Fruit fly (Drosophila melanogaster) whole organism, embryonic: ENCODE data around the gene RpS2.

ENCODE experiments used
- Asciz ChIP-seq: fragments of 200-800 bp; sonication (Bioruptor generic); optimal IDR thresholded peaks from 2 replicates; lab custom pipeline; 2017; ENCODE audit warnings: missing biosample characterization, mild to moderate bottlenecking, missing genetic modification characterization, missing genetic modification reagents
- BEAF-32 ChIP-seq: fragments of 200-800 bp; sonication (Bioruptor generic); optimal IDR thresholded peaks from 3 replicates; lab custom pipeline; 2017; ENCODE audit warnings: missing biosample characterization, missing genetic modification characterization, mild to moderate bottlenecking, moderate library complexity, missing genetic modification reagents
- CG12744 ChIP-seq: fragments of 200-800 bp; sonication (Bioruptor generic); optimal IDR thresholded peaks from 2 replicates; lab custom pipeline; 2016; ENCODE audit warnings: missing biosample characterization, missing genetic modification characterization
- CG13894 ChIP-seq: fragments of 200-800 bp; sonication (Bioruptor generic); optimal IDR thresholded peaks from 3 replicates; lab custom pipeline; 2018; ENCODE audit warnings: missing biosample characterization, mild to moderate bottlenecking, missing genetic modification characterization, moderate library complexity
- CG1603 ChIP-seq: fragments of 200-800 bp; sonication (Bioruptor generic); optimal IDR thresholded peaks from 2 replicates; lab custom pipeline; 2019; ENCODE audit warnings: missing biosample characterization, mild to moderate bottlenecking, missing genetic modification characterization, moderate library complexity
- CG1647 ChIP-seq: fragments of 200-800 bp; sonication (Bioruptor generic); optimal IDR thresholded peaks from 3 replicates; lab custom pipeline; 2016; ENCODE audit warnings: missing biosample characterization, missing genetic modification characterization
- CG16779 ChIP-seq: fragments of 200-800 bp; sonication (Bioruptor generic); IDR thresholded peaks from 2 replicates; pipeline ENCODE4 v1.3.6; 2022; ENCODE audit warnings: missing biosample characterization, missing genetic modification characterization
- CG17186 ChIP-seq: fragments of 200-800 bp; sonication (Bioruptor generic); optimal IDR thresholded peaks from 3 replicates; lab custom pipeline; 2017; ENCODE audit warnings: missing biosample characterization, missing genetic modification reagents, missing genetic modification characterization
- CG18262 ChIP-seq: fragments of 200-800 bp; optimal IDR thresholded peaks from 3 replicates; lab custom pipeline; 2019; ENCODE audit warnings: missing biosample characterization, mild to moderate bottlenecking, missing genetic modification characterization, moderate library complexity
- CG2202 ChIP-seq: fragments of 200-800 bp; sonication (Bioruptor generic); optimal IDR thresholded peaks from 2 replicates; lab custom pipeline; 2018; ENCODE audit warnings: missing biosample characterization, mild to moderate bottlenecking, missing genetic modification characterization
- CG2678 ChIP-seq: fragments of 200-800 bp; sonication (Bioruptor generic); optimal IDR thresholded peaks from 3 replicates; lab custom pipeline; 2019; ENCODE audit warnings: missing biosample characterization, mild to moderate bottlenecking, missing genetic modification characterization, moderate library complexity
- CG31224 ChIP-seq: fragments of 200-800 bp; sonication (Bioruptor generic); IDR thresholded peaks from 2 replicates; pipeline ENCODE4 v1.3.6; 2022; ENCODE audit warnings: missing biosample characterization, missing genetic modification characterization
- CG3407 ChIP-seq: fragments of 200-800 bp; sonication (Bioruptor generic); optimal IDR thresholded peaks from 2 replicates; lab custom pipeline; 2018; ENCODE audit warnings: missing biosample characterization, mild to moderate bottlenecking, missing genetic modification characterization
- CG4424 ChIP-seq: fragments of 200-800 bp; sonication (Bioruptor generic); optimal IDR thresholded peaks from 3 replicates; lab custom pipeline; 2016; ENCODE audit warnings: missing biosample characterization, missing genetic modification characterization
- CG4730 ChIP-seq: fragments of 200-800 bp; sonication (Bioruptor generic); IDR thresholded peaks from 2 replicates; pipeline ENCODE4 v1.3.6; 2022; ENCODE audit warnings: missing biosample characterization, missing genetic modification characterization
- CG5180 ChIP-seq: fragments of 200-800 bp; sonication (Bioruptor generic); optimal IDR thresholded peaks from 3 replicates; lab custom pipeline; 2017; ENCODE audit warnings: missing biosample characterization, missing genetic modification characterization, mild to moderate bottlenecking, moderate library complexity, missing genetic modification reagents
- CG5245 ChIP-seq: fragments of 200-800 bp; sonication (Bioruptor generic); optimal IDR thresholded peaks from 3 replicates; lab custom pipeline; 2016; ENCODE audit warnings: missing biosample characterization, missing genetic modification characterization
- CG7839 ChIP-seq: fragments of 200-800 bp; sonication (Bioruptor generic); optimal IDR thresholded peaks from 3 replicates; lab custom pipeline; 2018; ENCODE audit warnings: missing biosample characterization, mild to moderate bottlenecking, missing genetic modification characterization, moderate library complexity
- CG8290 ChIP-seq, 3 experiments: fragments of 200-800 bp; sonication (Bioruptor generic); optimal IDR thresholded peaks; 2 replicates each; lab custom pipeline; 2016 to 2019; ENCODE audit warnings: missing biosample characterization in 3 of 3, missing genetic modification characterization in 3 of 3, mild to moderate bottlenecking in 2 of 3, moderate library complexity in 1 of 3
- CG9215 ChIP-seq: fragments of 200-800 bp; sonication (Bioruptor generic); IDR thresholded peaks from 2 replicates; pipeline ENCODE4 v1.3.6; 2022; ENCODE audit warnings: missing biosample characterization, missing genetic modification characterization
- CTCF ChIP-seq: fragments of 200-800 bp; sonication (Bioruptor generic); optimal IDR thresholded peaks from 2 replicates; lab custom pipeline; 2017; ENCODE audit warnings: missing biosample characterization, mild to moderate bottlenecking, missing genetic modification characterization, moderate library complexity
- CoRest ChIP-seq: fragments of 200-800 bp; sonication (Bioruptor generic); optimal IDR thresholded peaks from 3 replicates; lab custom pipeline; 2018; ENCODE audit warnings: missing biosample characterization, mild to moderate bottlenecking, missing genetic modification characterization, moderate library complexity
- D ChIP-seq, 2 experiments: fragments of 200-800 bp in 1 of 2; fragments of >200 bp in 1 of 2; sonication (Bioruptor generic) in 1 of 2; optimal IDR thresholded peaks; 2 replicates in 1 of 2; 3 replicates in 1 of 2; lab custom pipeline; 2017; ENCODE audit warnings: mild to moderate bottlenecking in 1 of 2, missing biosample characterization in 1 of 2, missing genetic modification characterization in 1 of 2, missing genetic modification reagents in 1 of 2
- Ets97D ChIP-seq: fragments of 200-800 bp; sonication (Bioruptor generic); optimal IDR thresholded peaks from 3 replicates; lab custom pipeline; 2016; ENCODE audit warnings: missing biosample characterization, missing genetic modification characterization
- Gug ChIP-seq: fragments of 200-800 bp; sonication (Bioruptor generic); IDR thresholded peaks from 4 replicates; pipeline ENCODE4 v1.3.6; 2022; ENCODE audit warnings: missing biosample characterization, missing genetic modification characterization
- HHEX ChIP-seq: fragments of 200-800 bp; sonication (Bioruptor generic); optimal IDR thresholded peaks from 3 replicates; lab custom pipeline; 2017; ENCODE audit warnings: missing biosample characterization, mild to moderate bottlenecking, missing genetic modification characterization, missing genetic modification reagents
- HmgD ChIP-seq: fragments of 200-800 bp; sonication (Bioruptor generic); optimal IDR thresholded peaks from 3 replicates; lab custom pipeline; 2016; ENCODE audit warnings: missing biosample characterization, missing genetic modification characterization
- Kr ChIP-seq: fragments of 200-800 bp; sonication (Bioruptor generic); optimal IDR thresholded peaks from 2 replicates; lab custom pipeline; 2017; ENCODE audit warnings: missing biosample characterization, mild to moderate bottlenecking, missing genetic modification characterization
- Mrtf ChIP-seq: fragments of 200-800 bp; sonication (Bioruptor generic); IDR thresholded peaks from 3 replicates; pipeline ENCODE4 v1.3.6; 2022; ENCODE audit warnings: missing biosample characterization, missing genetic modification characterization
- TFAM ChIP-seq: fragments of 200-800 bp; sonication (Bioruptor generic); optimal IDR thresholded peaks from 2 replicates; lab custom pipeline; 2017; ENCODE audit warnings: missing biosample characterization, missing genetic modification characterization, inconsistent platforms
- YL-1 ChIP-seq: fragments of 200-800 bp; sonication (Bioruptor generic); optimal IDR thresholded peaks from 3 replicates; lab custom pipeline; 2017; ENCODE audit warnings: missing biosample characterization, mild to moderate bottlenecking, missing genetic modification characterization
- cg ChIP-seq: fragments of 200-800 bp; sonication (Bioruptor generic); optimal IDR thresholded peaks from 3 replicates; lab custom pipeline; 2019; ENCODE audit warnings: missing biosample characterization, mild to moderate bottlenecking, missing genetic modification characterization, moderate library complexity
- crc ChIP-seq: fragments of 200-800 bp; sonication (Bioruptor generic); optimal IDR thresholded peaks from 2 replicates; lab custom pipeline; 2016; ENCODE audit warnings: missing biosample characterization, missing genetic modification characterization
- crol ChIP-seq: fragments of 200-800 bp; sonication (Bioruptor generic); IDR thresholded peaks from 2 replicates; pipeline ENCODE4 v1.3.6; 2022; ENCODE audit warnings: missing biosample characterization, missing genetic modification characterization
- en ChIP-seq: fragments of 200-800 bp; sonication (Bioruptor generic); optimal IDR thresholded peaks from 2 replicates; lab custom pipeline; 2016; ENCODE audit warnings: missing biosample characterization, missing genetic modification characterization
- eve ChIP-seq, 2 experiments: fragments of >200 bp; optimal IDR thresholded peaks; 2 replicates each; lab custom pipeline; 2017; ENCODE audit warnings: missing biosample characterization in 2 of 2, missing genetic modification characterization in 2 of 2
- fru ChIP-seq: fragments of >200 bp; optimal IDR thresholded peaks from 2 replicates; lab custom pipeline; 2017
- jing ChIP-seq: fragments of 200-800 bp; sonication (Bioruptor generic); optimal IDR thresholded peaks from 2 replicates; lab custom pipeline; 2018; ENCODE audit warnings: missing biosample characterization, mild to moderate bottlenecking, missing genetic modification characterization
- knrl ChIP-seq: fragments of 200-800 bp; sonication (Bioruptor generic); IDR thresholded peaks from 3 replicates; pipeline ENCODE4 v1.3.6; 2022; ENCODE audit warnings: missing biosample characterization, missing genetic modification characterization; ENCODE audit not compliant: partially characterized antibody
- nau ChIP-seq: fragments of 200-800 bp; sonication (Bioruptor generic); optimal IDR thresholded peaks from 3 replicates; lab custom pipeline; 2017; ENCODE audit warnings: missing biosample characterization, mild to moderate bottlenecking, missing genetic modification characterization, missing genetic modification reagents
- repo ChIP-seq: fragments of 200-800 bp; sonication (Bioruptor generic); optimal IDR thresholded peaks from 2 replicates; lab custom pipeline; 2016; ENCODE audit warnings: missing biosample characterization, missing genetic modification characterization
- rib ChIP-seq: fragments of 200-800 bp; sonication (Bioruptor generic); IDR thresholded peaks from 2 replicates; pipeline ENCODE4 v1.3.6; 2022; ENCODE audit warnings: missing biosample characterization, missing genetic modification characterization
- sc ChIP-seq, 3 experiments: fragments of >200 bp in 2 of 3; fragments of 200-800 bp in 1 of 3; sonication (Bioruptor generic) in 1 of 3; optimal IDR thresholded peaks; 2 replicates in 2 of 3; 3 replicates in 1 of 3; lab custom pipeline; 2017; ENCODE audit warnings: mild to moderate bottlenecking in 1 of 3, missing biosample characterization in 1 of 3, missing genetic modification characterization in 1 of 3, missing genetic modification reagents in 1 of 3
- sens ChIP-seq: fragments of 200-800 bp; sonication (Bioruptor generic); peaks from one replicate; lab custom pipeline; 2016; ENCODE audit warnings: missing biosample characterization, missing genetic modification characterization
- seq ChIP-seq: fragments of 200-800 bp; sonication (Bioruptor generic); IDR thresholded peaks from 2 replicates; pipeline ENCODE4 v1.3.6; 2022; ENCODE audit warnings: missing biosample characterization, missing genetic modification characterization
- tin ChIP-seq: fragments of 200-800 bp; sonication (Bioruptor generic); optimal IDR thresholded peaks from 3 replicates; lab custom pipeline; 2016; ENCODE audit warnings: missing biosample characterization, missing genetic modification characterization
- unpg ChIP-seq: fragments of 200-800 bp; sonication (Bioruptor generic); optimal IDR thresholded peaks from 3 replicates; lab custom pipeline; 2018; ENCODE audit warnings: missing biosample characterization, mild to moderate bottlenecking, missing genetic modification characterization, moderate library complexity
- zen2 ChIP-seq: fragments of 200-800 bp; sonication (Bioruptor generic); IDR thresholded peaks from 3 replicates; pipeline ENCODE4 v1.3.6; 2022; ENCODE audit warnings: missing biosample characterization, missing genetic modification characterization; ENCODE audit not compliant: partially characterized antibody
- zfh1 ChIP-seq: fragments of 200-800 bp; sonication (Bioruptor generic); IDR thresholded peaks from 3 replicates; pipeline ENCODE4 v1.3.6; 2022; ENCODE audit warnings: missing biosample characterization, missing genetic modification characterization

RpS2 gene

DNA sequence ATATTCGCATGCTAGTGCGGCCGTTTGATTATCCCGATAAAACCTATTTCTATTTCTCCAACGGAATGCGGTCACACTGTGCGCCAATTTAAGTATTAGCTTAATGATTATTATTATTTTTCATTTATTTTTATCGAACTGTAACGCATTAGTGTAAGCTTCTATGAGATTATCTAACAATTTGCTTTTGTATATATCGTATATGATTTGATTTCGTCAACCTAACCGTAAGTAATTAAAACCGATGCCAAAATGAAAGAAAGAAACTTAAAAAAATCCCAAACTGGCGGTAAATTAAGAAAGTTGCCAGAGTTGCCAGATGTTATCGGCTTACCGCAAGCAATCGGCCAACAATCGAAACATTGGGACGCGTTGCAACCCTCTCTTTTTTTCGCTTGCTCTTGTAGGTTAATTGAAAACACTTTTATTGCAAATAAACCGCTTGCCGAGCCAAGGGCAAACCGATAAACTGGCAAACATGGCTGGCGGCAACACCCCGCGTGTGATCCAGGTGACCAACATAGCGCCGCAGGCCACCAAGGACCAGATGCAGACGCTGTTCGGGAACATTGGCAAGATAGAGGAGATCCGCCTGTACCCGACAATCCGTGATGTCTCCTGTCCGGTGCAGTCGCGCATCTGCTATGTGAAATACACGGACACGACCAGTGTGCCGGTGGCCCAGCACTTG is 15.4 kb upstream of the RpS2 start, which contains the start of the genes Etl1 and Srp54 (continued):
- no peak for TF ChIP-seq TFAM (GFP tag; lab: Kevin White, UChicago)
- peak; percentile 7 for TF ChIP-seq CG2678
- TF ChIP-seq CG9215 (GFP tag; lab: Robert Waterston, UW) = no peak
- peak; percentile 68 for TF ChIP-seq CG17186 (GFP tag; lab: Kevin White, UChicago)
- no peak; the same call in 2 of the 3 replicates for TF ChIP-seq knrl (GFP tag; lab: Robert Waterston, UW)
- TF ChIP-seq seq (GFP tag; lab: Robert Waterston, UW) = no peak
- no peak for TF ChIP-seq CG31224 (GFP tag; lab: Robert Waterston, UW)
- no peak for TF ChIP-seq CG2202 (tag; lab: Kevin White, UChicago)
- no peak for TF ChIP-seq jing (GFP tag; lab: Kevin White, UChicago)
- TF ChIP-seq sc (optimal IDR thresholded peaks at IDR 0.05; lab: Kevin White, UChicago) = no peak
- no peak for TF ChIP-seq sc (GFP tag; optimal IDR thresholded peaks at IDR 0.05; lab: Kevin White, UChicago)
- TF ChIP-seq CTCF (GFP tag; lab: Kevin White, UChicago) = peak; percentile 3
- peak; percentile 9 for TF ChIP-seq cg (GFP tag; lab: Kevin White, UChicago)
- no peak for TF ChIP-seq crc (GFP tag; lab: Kevin White, UChicago)
- TF ChIP-seq CG12744 (GFP tag; lab: Kevin White, UChicago) = no peak
- TF ChIP-seq Asciz (GFP tag; lab: Kevin White, UChicago) = no peak
- TF ChIP-seq sens (GFP tag; lab: Kevin White, UChicago) = peak; percentile 76
- no peak for TF ChIP-seq HHEX (GFP tag; lab: Kevin White, UChicago)
- no peak for TF ChIP-seq CG16779 (GFP tag; lab: Robert Waterston, UW)
- no peak for TF ChIP-seq Kr (GFP tag; lab: Kevin White, UChicago)
- TF ChIP-seq Gug (GFP tag; lab: Robert Waterston, UW) = peak; percentile 39; the same call in 2 of the 4 replicates
- no peak for TF ChIP-seq HmgD (GFP tag; lab: Kevin White, UChicago)
- TF ChIP-seq CG7839 (tag; lab: Kevin White, UChicago) = no peak
- no peak for TF ChIP-seq D (optimal IDR thresholded peaks at IDR 0.05; lab: Kevin White, UChicago)
- no peak for TF ChIP-seq D (GFP tag; optimal IDR thresholded peaks at IDR 0.05; lab: Kevin White, UChicago)
- TF ChIP-seq eve (GFP tag; optimal IDR thresholded peaks at IDR 0.05; lab: Kevin White, UChicago) = no peak
- TF ChIP-seq CG1647 (GFP tag; lab: Kevin White, UChicago) = no peak
- no peak for TF ChIP-seq rib (GFP tag; lab: Robert Waterston, UW)
- TF ChIP-seq repo (GFP tag; lab: Kevin White, UChicago) = no peak
- TF ChIP-seq CG18262 (tag; lab: Kevin White, UChicago) = no peak
- TF ChIP-seq zen2 = no peak
- TF ChIP-seq fru = no peak
- TF ChIP-seq zfh1 (GFP tag; lab: Robert Waterston, UW) = peak; percentile 22; the same call in 1 of the 3 replicates
- peak; percentile 0 for TF ChIP-seq CG1603 (tag; lab: Kevin White, UChicago)
- TF ChIP-seq Ets97D = peak; percentile 9
- no peak for TF ChIP-seq nau (GFP tag; lab: Kevin White, UChicago)
- no peak for TF ChIP-seq CG13894 (tag; lab: Kevin White, UChicago)
- no peak for TF ChIP-seq en (GFP tag; lab: Kevin White, UChicago)
- TF ChIP-seq CG5245 = no peak
- peak; percentile 2 for TF ChIP-seq CG4424 (GFP tag; lab: Kevin White, UChicago)
- no peak for TF ChIP-seq unpg (GFP tag; lab: Kevin White, UChicago)
- no peak for TF ChIP-seq CG5180 (GFP tag; lab: Kevin White, UChicago)
- TF ChIP-seq Mrtf = no peak
- TF ChIP-seq CG4730 (GFP tag; lab: Robert Waterston, UW) = no peak
- no peak for TF ChIP-seq CG3407 (GFP tag; lab: Kevin White, UChicago)
- TF ChIP-seq CoRest (tag; lab: Kevin White, UChicago) = peak; percentile 44
- TF ChIP-seq CG8290 (GFP tag; optimal IDR thresholded peaks at IDR 0.05; lab: Kevin White, UChicago) = peak; percentile 10
- no peak for TF ChIP-seq CG8290 (tag; optimal IDR thresholded peaks at IDR 0.05; lab: Kevin White, UChicago)
- no peak for TF ChIP-seq tin (GFP tag; lab: Kevin White, UChicago)
- peak; percentile 52 for TF ChIP-seq YL-1 (GFP tag; lab: Kevin White, UChicago)
- no peak for TF ChIP-seq crol (GFP tag; lab: Robert Waterston, UW)
- TF ChIP-seq BEAF-32 (GFP tag; lab: Kevin White, UChicago) = peak; percentile 63
